Fruit fly (Drosophila melanogaster) S2 (cell line): Measurements from ENCODE around the gene Mst36Fb.

Source experiments
- CG8478 ChIP-seq: fragments of >200 bp; optimal IDR thresholded peaks from 2 replicates; lab custom pipeline; 2018
- CTCF ChIP-seq, 2 experiments: fragments of >200 bp; optimal IDR thresholded peaks; 2 replicates each; lab custom pipeline; 2018

dm6 chr2L:18671146-18671545, 3.7 kb downstream of the Mst36Fb start, which contains the start of gene CG43338:
- TF ChIP-seq CTCF (optimal IDR thresholded peaks at IDR 0.05; lab: Kevin White, UChicago) = no peak
- no peak for TF ChIP-seq CG8478 (lab: Kevin White, UChicago)
